Worm (Caenorhabditis elegans): ENCODE data around the gene srx-48.

DNA sequence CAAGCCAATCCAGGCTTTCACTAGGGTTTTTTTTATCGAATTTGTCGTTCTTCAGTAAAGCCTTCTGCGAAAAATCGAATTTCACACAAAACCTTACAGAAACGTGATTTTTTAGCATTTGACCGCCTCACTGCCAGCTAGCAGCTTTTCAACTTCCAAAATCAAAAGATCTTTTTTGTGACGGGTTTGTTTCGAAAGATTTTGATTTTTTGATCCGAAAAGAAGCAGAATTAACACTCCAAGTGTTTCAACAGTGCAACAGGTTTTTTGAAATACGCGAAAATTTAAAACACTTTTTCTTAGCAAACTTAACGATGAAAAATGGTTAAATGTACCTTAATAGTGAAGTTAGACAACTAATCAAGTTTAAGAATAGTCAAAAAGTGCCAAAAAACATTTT is 37.9 kb upstream of the srx-48 start, which contains the start of gene clec-229:
- TF ChIP-seq ama-1 (optimal IDR thresholded peaks at IDR 0.05) (no peak), hnd-1 (tag; optimal IDR thresholded peaks at IDR 0.05) (no peak), hmbx-1 (tag; optimal IDR thresholded peaks at IDR 0.05) (no peak), B0310.2 (tag; optimal IDR thresholded peaks at IDR 0.05) (no peak), pes-1 (GFP tag; IDR thresholded peaks at IDR 0.05) (no peak), flt-1 (GFP tag; IDR thresholded peaks at IDR 0.05) (no peak), tra-4 (tag; optimal IDR thresholded peaks at IDR 0.05) (no peak), sea-1 (GFP tag; conservative IDR thresholded peaks at IDR 0.05) (no peak)

Measured in whole organism, early embryonic.